Comparison of ENCODE assay signal across 4 worm cellular contexts in the genomic region with DNA sequence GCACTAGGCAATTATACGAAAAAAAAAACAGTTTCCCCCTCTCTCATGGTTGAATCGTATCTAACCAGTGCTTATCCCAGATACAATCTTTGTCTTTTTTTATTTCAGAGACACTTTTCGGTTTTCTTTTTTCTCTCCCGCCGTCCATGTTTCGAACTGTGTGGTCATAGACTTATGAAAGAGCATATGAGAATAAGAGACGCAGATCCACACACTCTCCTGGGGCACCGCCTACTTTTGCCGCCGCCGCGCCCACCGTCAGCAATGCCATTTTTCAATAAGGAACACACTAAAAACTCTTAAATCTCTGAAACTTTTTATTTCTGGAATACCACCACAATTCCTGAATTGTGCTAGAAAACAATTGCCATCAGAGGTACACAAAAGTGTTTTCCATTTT.
A peak's percentile ranks its signal among the peaks of the same experiment; 100 is the strongest.
TF ChIP-seq lines count a peak whose summit lies in the region.

A gene (plus strand): TSS at position 269 of the 400 bp plus-strand sequence.

TF ChIP-seq in whole organism, L1 larva, 84 proteins besides CTCF, POLR2A, EP300 and RAD21 (continues in another document):
- peak; percentile 45 for TF ChIP-seq lin-14 (GFP tag; optimal IDR thresholded peaks at IDR 0.05; lab: Kevin White, UChicago)
- peak; percentile 37 for TF ChIP-seq rnt-1 (tag; optimal IDR thresholded peaks at IDR 0.05; lab: Kevin White, UChicago)
- TF ChIP-seq ztf-11 (tag; optimal IDR thresholded peaks at IDR 0.05; lab: Kevin White, UChicago) = no peak
- no peak for TF ChIP-seq efl-3 (GFP tag; optimal IDR thresholded peaks at IDR 0.05; lab: Kevin White, UChicago)
- no peak for TF ChIP-seq C34B4.2 (tag; optimal IDR thresholded peaks at IDR 0.05; lab: Kevin White, UChicago)
- peak; percentile 2 for TF ChIP-seq blmp-1 (tag; optimal IDR thresholded peaks at IDR 0.05; lab: Kevin White, UChicago)
- no peak for TF ChIP-seq unc-86 (tag; optimal IDR thresholded peaks at IDR 0.05; lab: Kevin White, UChicago)
- TF ChIP-seq snpc-4 (tag; optimal IDR thresholded peaks at IDR 0.05; lab: Kevin White, UChicago) = no peak
- peak; percentile 65 for TF ChIP-seq nhr-85 (tag; lab: Kevin White, UChicago)
- no peak for TF ChIP-seq nhr-71 (tag; optimal IDR thresholded peaks at IDR 0.05; lab: Kevin White, UChicago)
- no peak for TF ChIP-seq zip-4 (GFP tag; optimal IDR thresholded peaks at IDR 0.05; lab: Kevin White, UChicago)
- no peak for TF ChIP-seq pax-3 (tag; optimal IDR thresholded peaks at IDR 0.05; lab: Kevin White, UChicago)
- no peak for TF ChIP-seq fkh-10 (GFP tag; optimal IDR thresholded peaks at IDR 0.05; lab: Kevin White, UChicago)
- no peak for TF ChIP-seq jun-1 (tag; optimal IDR thresholded peaks at IDR 0.05; lab: Kevin White, UChicago)
- TF ChIP-seq snu-23 (GFP tag; optimal IDR thresholded peaks at IDR 0.05; lab: Kevin White, UChicago) = peak; percentile 22
- TF ChIP-seq ztf-4 (tag; optimal IDR thresholded peaks at IDR 0.05; lab: Kevin White, UChicago) = no peak
- TF ChIP-seq lin-13 (GFP tag; optimal IDR thresholded peaks at IDR 0.05; lab: Kevin White, UChicago) = no peak
- no peak for TF ChIP-seq nhr-19 (GFP tag; conservative IDR thresholded peaks at IDR 0.05; lab: Robert Waterston, UW)
- no peak for TF ChIP-seq tlp-1 (tag; optimal IDR thresholded peaks at IDR 0.05; lab: Kevin White, UChicago)
- no peak for TF ChIP-seq sup-37 (GFP tag; optimal IDR thresholded peaks at IDR 0.05; lab: Kevin White, UChicago)
- TF ChIP-seq pqm-1 (tag; optimal IDR thresholded peaks at IDR 0.05; lab: Kevin White, UChicago) = no peak
- no peak for TF ChIP-seq nhr-20 (tag; optimal IDR thresholded peaks at IDR 0.05; lab: Kevin White, UChicago)
- no peak for TF ChIP-seq irx-1 (tag; optimal IDR thresholded peaks at IDR 0.05; lab: Kevin White, UChicago)

TF ChIP-seq in whole organism, L3 larva, 47 proteins besides CTCF, POLR2A, EP300 and RAD21:
- TF ChIP-seq nhr-11 (tag; optimal IDR thresholded peaks at IDR 0.05; lab: Kevin White, UChicago) = no peak
- TF ChIP-seq elt-1 (tag; optimal IDR thresholded peaks at IDR 0.05; lab: Kevin White, UChicago) = peak; percentile 32

TF ChIP-seq in whole organism, L4 larva, 104 proteins besides CTCF, POLR2A, EP300 and RAD21:
- no peak for TF ChIP-seq zfp-2 (tag; optimal IDR thresholded peaks at IDR 0.05; lab: Kevin White, UChicago)
- no peak for TF ChIP-seq spr-3 (GFP tag; optimal IDR thresholded peaks at IDR 0.05; lab: Kevin White, UChicago)
- TF ChIP-seq hlh-30 (tag; optimal IDR thresholded peaks at IDR 0.05; lab: Kevin White, UChicago; ENCODE audit: insufficient read depth) = no peak
- TF ChIP-seq nhr-10 (tag; optimal IDR thresholded peaks at IDR 0.05; lab: Kevin White, UChicago) = no peak
- TF ChIP-seq T26A8.4 (GFP tag; IDR thresholded peaks at IDR 0.05; lab: Robert Waterston, UW) = peak; percentile 55; the same call in 1 of the 2 replicates
- TF ChIP-seq nhr-6 (tag; optimal IDR thresholded peaks at IDR 0.05; lab: Kevin White, UChicago) = no peak
- no peak for TF ChIP-seq daf-16 (GFP tag; optimal IDR thresholded peaks at IDR 0.05; lab: Kevin White, UChicago)
- no peak for TF ChIP-seq daf-16 (tag; optimal IDR thresholded peaks at IDR 0.05; lab: Kevin White, UChicago)
- peak; percentile 7 for TF ChIP-seq nhr-28 (tag; optimal IDR thresholded peaks at IDR 0.05; lab: Kevin White, UChicago)
- TF ChIP-seq lin-13 (GFP tag; optimal IDR thresholded peaks at IDR 0.05; lab: Kevin White, UChicago) = no peak
- no peak for TF ChIP-seq aha-1 (tag; lab: Kevin White, UChicago)
- peak; percentile 12 for TF ChIP-seq hlh-11 (tag; optimal IDR thresholded peaks at IDR 0.05; lab: Kevin White, UChicago)
- peak; percentile 2 for TF ChIP-seq mes-2 (tag; optimal IDR thresholded peaks at IDR 0.05; lab: Kevin White, UChicago; ENCODE audit: poor library complexity, severe bottlenecking)

TF ChIP-seq in whole organism, young adult, 124 proteins besides CTCF, POLR2A, EP300 and RAD21:
- peak; percentile 69 for TF ChIP-seq hmg-1.2 (GFP tag; IDR thresholded peaks at IDR 0.05; lab: Robert Waterston, UW)
- no peak for TF ChIP-seq lsy-27 (tag; optimal IDR thresholded peaks at IDR 0.05; lab: Kevin White, UChicago; ENCODE audit: borderline replicate concordance, insufficient read depth)
- TF ChIP-seq cebp-1 (GFP tag; IDR thresholded peaks at IDR 0.05; lab: Robert Waterston, UW) = no peak
- TF ChIP-seq cebp-1 (tag; optimal IDR thresholded peaks at IDR 0.05; lab: Kevin White, UChicago) = no peak
- TF ChIP-seq ztf-6 (GFP tag; IDR thresholded peaks at IDR 0.05; lab: Robert Waterston, UW) = no peak
- TF ChIP-seq snpc-3.4 (tag; optimal IDR thresholded peaks at IDR 0.05; lab: Kevin White, UChicago) = no peak
- no peak for TF ChIP-seq hsf-1 (GFP tag; IDR thresholded peaks at IDR 0.05; lab: Robert Waterston, UW)
- 0 out of 2 replicates have a peak, but pooled peaks have one; percentile 28 for TF ChIP-seq nfyb-1 (GFP tag; IDR thresholded peaks at IDR 0.05; lab: Robert Waterston, UW)
- no peak for TF ChIP-seq akir-1 (GFP tag; optimal IDR thresholded peaks at IDR 0.05; lab: Kevin White, UChicago)
- TF ChIP-seq aptf-2 (GFP tag; conservative IDR thresholded peaks at IDR 0.05; lab: Robert Waterston, UW) = no peak
